Worm (Caenorhabditis elegans): Measurements from ENCODE around the gene srw-142.
"Not testable (repeated sequence)": the region's sequence is repeated elsewhere in the genome, so short reads cannot be mapped to it uniquely, and the experiment has no call there.

ce11 chrV:2955342-2955741 is 2.8 kb downstream of the srw-142 start, which contains the start of gene srh-248:
- not testable (repeated sequence) for TF ChIP-seq ceh-16 (tag; optimal IDR thresholded peaks at IDR 0.05); unc-62 (GFP tag; optimal IDR thresholded peaks at IDR 0.05); elt-3 (tag; optimal IDR thresholded peaks at IDR 0.05); unc-55 (GFP tag; optimal IDR thresholded peaks at IDR 0.05); ztf-11 (tag; optimal IDR thresholded peaks at IDR 0.05); mab-5 (tag; optimal IDR thresholded peaks at IDR 0.05); nhr-77 (tag; optimal IDR thresholded peaks at IDR 0.05); ztf-4 (tag; optimal IDR thresholded peaks at IDR 0.05); unc-39 (tag; optimal IDR thresholded peaks at IDR 0.05); mdl-1 (tag; optimal IDR thresholded peaks at IDR 0.05); zag-1 (tag; optimal IDR thresholded peaks at IDR 0.05)
